Worm (Caenorhabditis elegans) whole organism, mixed stage, embryonic: ENCODE measurements around the gene tkr-1.

ENCODE experiments used
- lin-13 ChIP-seq: fragments of 150-350 bp; optimal IDR thresholded peaks from 2 replicates; lab custom pipeline; 2014; ENCODE audit warnings: missing biosample characterization, missing genetic modification characterization
- nhr-12 ChIP-seq: fragments of 150-350 bp; optimal IDR thresholded peaks from 2 replicates; lab custom pipeline; 2014; ENCODE audit warnings: missing biosample characterization, missing genetic modification characterization
- nhr-237 ChIP-seq: fragments of 150-350 bp; optimal IDR thresholded peaks from 2 replicates; lab custom pipeline; 2014; ENCODE audit warnings: missing biosample characterization, missing genetic modification characterization

DNA sequence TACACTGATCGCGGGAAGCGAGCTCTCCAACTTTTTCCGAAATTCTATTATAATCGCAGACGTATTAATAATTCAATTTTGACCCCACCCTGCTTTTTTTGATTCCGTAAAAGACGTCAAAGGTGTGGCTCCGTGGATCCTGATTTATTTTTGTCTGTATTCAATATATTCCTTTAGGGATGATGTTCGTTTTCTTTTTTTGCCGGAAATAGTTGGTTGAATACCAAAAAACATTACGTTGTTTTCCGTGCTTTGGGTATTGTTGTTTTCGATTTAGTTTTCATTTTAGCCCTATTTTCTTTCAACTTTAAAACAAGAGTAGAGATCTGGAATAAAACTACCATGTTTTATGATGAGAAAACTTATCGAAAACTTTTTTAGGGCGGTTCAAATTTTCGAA lies 6.9 kb upstream of the tkr-1 start:
- TF ChIP-seq nhr-12 (tag; lab: Kevin White, UChicago) (no peak), nhr-237 (tag; lab: Kevin White, UChicago) (no peak), lin-13 (no peak)
